Worm (Caenorhabditis elegans) whole organism, L4 larva: ENCODE results near the gene T18D3.9.

Experiments used
- F44E2.7 ChIP-seq: fragments of 200-800 bp; sonication (Bioruptor generic); IDR thresholded peaks from 2 replicates; pipeline ENCODE4 v2.1.2; 2022; ENCODE audit warnings: missing genetic modification characterization, missing compliant biosample characterization
- Y105C5A.15 ChIP-seq: fragments of 200-800 bp; sonication (Bioruptor generic); IDR thresholded peaks from 2 replicates; pipeline ENCODE4 v1.3.6; 2022; ENCODE audit warnings: missing genetic modification characterization, missing compliant biosample characterization
- ama-1 ChIP-seq: fragments of 150-350 bp; optimal IDR thresholded peaks from 2 replicates; lab custom pipeline; 2014; ENCODE audit warnings: inconsistent platforms, mixed read lengths
- ceh-82 ChIP-seq: sonication (generic microtip); optimal IDR thresholded peaks from 2 replicates; lab custom pipeline; 2017; ENCODE audit warnings: missing biosample characterization, missing genetic modification characterization
- daf-8 ChIP-seq: fragments of 200-800 bp; sonication (Bioruptor generic); IDR thresholded peaks from 2 replicates; pipeline ENCODE4 v1.3.6; 2022; ENCODE audit warnings: missing genetic modification characterization, missing compliant biosample characterization
- duxl-1 ChIP-seq: sonication (generic microtip); optimal IDR thresholded peaks from 2 replicates; lab custom pipeline; 2016; ENCODE audit warnings: mild to moderate bottlenecking, missing genetic modification characterization, moderate library complexity, missing compliant biosample characterization; ENCODE audit not compliant: poor library complexity
- egl-27 ChIP-seq: sonication (generic microtip); optimal IDR thresholded peaks from 3 replicates; lab custom pipeline; 2017; ENCODE audit warnings: missing biosample characterization, missing genetic modification reagents, missing genetic modification characterization
- nhr-11 ChIP-seq: fragments of 150-350 bp; optimal IDR thresholded peaks from 2 replicates; lab custom pipeline; 2014; ENCODE audit warnings: missing biosample characterization, missing genetic modification characterization
- snpc-4 ChIP-seq: fragments of 150-350 bp; optimal IDR thresholded peaks from 2 replicates; lab custom pipeline; 2014; ENCODE audit warnings: missing biosample characterization, missing genetic modification characterization

- TF ChIP-seq ceh-82 (tag; lab: Kevin White, UChicago): no peak
- TF ChIP-seq daf-8 (GFP tag; lab: Robert Waterston, UW): no peak
- TF ChIP-seq egl-27: no peak
- no peak for TF ChIP-seq F44E2.7 (GFP tag; lab: Robert Waterston, UW)
- no peak for TF ChIP-seq ama-1
- no peak for TF ChIP-seq snpc-4 (tag; lab: Kevin White, UChicago)
- no peak for TF ChIP-seq duxl-1
- no peak for TF ChIP-seq Y105C5A.15
- no peak for TF ChIP-seq nhr-11 (tag; lab: Kevin White, UChicago)
Observed at ce11 chrX:12436486-12436885, 17.8 kb downstream of the T18D3.9 start.
